Worm (Caenorhabditis elegans): ENCODE data around the gene srw-79.

The srw-79 gene

DNA sequence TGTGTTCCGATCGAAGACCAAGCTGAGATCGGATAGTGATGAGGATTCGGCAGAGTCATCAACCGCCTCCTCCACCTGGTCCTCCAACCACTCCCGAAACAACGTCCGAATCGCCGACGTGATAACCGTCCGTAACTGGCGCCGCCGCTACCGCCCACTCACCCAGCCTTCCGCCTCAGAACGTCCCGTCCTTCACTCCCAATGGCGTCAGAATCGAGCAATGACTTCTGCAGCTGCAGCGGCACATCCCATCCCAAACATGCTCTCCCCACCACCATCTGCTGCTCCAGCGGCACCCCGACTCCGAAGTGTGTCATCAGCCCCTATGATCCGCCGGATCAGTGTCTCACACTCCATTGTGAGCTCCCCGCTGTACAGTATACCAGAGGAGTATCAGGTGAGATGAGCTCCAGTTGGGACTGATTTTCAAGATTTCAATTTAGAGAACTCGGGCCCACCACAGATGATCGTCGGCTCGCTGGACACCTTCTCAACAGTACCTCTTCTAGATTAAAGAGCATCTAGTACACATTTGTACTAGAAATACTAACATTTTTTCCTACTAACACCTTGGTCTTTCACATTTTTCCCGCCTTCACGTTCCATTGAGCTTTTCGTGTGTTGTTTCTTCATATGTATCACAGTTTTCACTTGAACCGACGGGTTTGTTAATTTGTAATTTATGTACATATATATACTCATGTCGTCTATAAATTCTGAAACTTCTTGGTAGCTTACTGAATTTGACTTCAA is 20.6 kb upstream of the srw-79 start:
- TF ChIP-seq him-1 (tag; optimal IDR thresholded peaks at IDR 0.05): no peak
- TF ChIP-seq W03F9.2 (tag; optimal IDR thresholded peaks at IDR 0.05): no peak
- TF ChIP-seq dao-5 (tag; optimal IDR thresholded peaks at IDR 0.05): no peak

DNA sequence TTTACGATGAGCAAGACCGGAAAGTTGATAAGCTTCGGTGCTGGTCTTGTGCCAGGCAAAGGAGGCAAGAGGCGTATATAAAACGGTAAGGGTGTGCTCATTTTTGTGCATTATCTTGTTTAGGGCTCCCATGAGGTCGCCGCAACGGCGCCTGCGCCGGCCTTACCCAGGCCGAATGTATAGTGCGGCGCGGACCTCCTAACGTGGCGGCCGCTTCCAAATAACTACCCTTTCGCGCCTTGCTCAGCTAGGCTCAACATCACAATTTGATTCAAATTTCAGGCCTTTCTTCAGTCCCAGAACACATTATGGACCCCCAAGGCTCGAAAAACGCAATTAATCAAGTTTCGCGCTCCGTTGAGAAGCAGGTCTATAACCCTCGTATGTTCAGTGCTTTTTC is 19.0 kb upstream of the srw-79 start, which contains the start of the genes ZK355.3 and ZK355.8:
TSS of gene ZK355.3 (minus strand) at position 101 of the 400 bp plus-strand sequence.
TSS of gene ZK355.8 (plus strand) at position 272 of the 400 bp plus-strand sequence.
- TF ChIP-seq W03F9.2 (tag; optimal IDR thresholded peaks at IDR 0.05): no peak
- no peak for TF ChIP-seq him-1 (tag; optimal IDR thresholded peaks at IDR 0.05)
- no peak for TF ChIP-seq dao-5 (tag; optimal IDR thresholded peaks at IDR 0.05)

DNA sequence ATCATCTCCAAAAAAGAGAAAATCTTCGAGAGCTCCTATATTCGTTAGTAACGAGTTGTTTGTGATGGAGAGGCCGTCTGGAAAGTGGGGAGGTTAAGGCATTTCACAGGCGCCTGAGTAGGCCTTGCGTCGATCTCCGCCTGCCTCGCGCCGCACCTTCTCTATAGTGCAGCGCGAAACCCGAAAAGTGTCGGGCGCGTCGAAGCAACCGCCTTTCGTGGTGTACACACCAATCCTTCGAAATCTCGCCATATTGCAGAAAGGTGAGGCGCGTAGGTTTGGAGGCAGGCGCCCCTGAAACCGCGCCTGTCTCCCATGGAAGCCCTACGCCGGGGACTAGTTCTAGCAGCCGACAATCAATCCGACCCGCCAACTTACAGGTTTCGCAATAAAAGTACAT is 16.7 kb upstream of the srw-79 start:
- no peak for TF ChIP-seq dao-5 (tag; optimal IDR thresholded peaks at IDR 0.05)
- TF ChIP-seq W03F9.2 (tag; optimal IDR thresholded peaks at IDR 0.05): no peak
- TF ChIP-seq him-1 (tag; optimal IDR thresholded peaks at IDR 0.05): no peak

DNA sequence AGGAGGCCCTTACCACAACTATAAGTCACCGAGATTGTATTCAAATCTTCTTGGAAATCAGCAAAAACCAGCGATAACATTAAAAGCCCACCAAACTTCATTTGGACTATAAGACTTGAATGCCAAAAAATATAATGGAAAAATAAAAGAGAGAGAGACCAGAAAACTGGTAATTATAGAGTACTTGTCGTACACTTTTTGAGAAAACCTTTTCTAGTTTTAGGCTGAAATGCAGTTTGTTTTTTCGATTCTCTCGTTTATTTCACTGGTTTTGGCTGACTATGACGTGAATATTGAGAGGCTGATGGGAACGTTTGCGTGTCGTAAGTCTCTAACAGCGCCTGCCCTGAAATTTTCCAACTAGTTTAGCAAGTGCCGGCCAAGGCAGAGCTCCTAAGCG is 16.0 kb upstream of the srw-79 start, which contains the start of the genes irld-64 and irld-63:
TSS of gene irld-64 (minus strand) at position 101 of the 400 bp plus-strand sequence.
TSS of gene irld-63 (plus strand) at position 230 of the 400 bp plus-strand sequence.
- TF ChIP-seq him-1 (tag; optimal IDR thresholded peaks at IDR 0.05) (no peak), W03F9.2 (tag; optimal IDR thresholded peaks at IDR 0.05) (no peak), dao-5 (tag; optimal IDR thresholded peaks at IDR 0.05) (no peak)

DNA sequence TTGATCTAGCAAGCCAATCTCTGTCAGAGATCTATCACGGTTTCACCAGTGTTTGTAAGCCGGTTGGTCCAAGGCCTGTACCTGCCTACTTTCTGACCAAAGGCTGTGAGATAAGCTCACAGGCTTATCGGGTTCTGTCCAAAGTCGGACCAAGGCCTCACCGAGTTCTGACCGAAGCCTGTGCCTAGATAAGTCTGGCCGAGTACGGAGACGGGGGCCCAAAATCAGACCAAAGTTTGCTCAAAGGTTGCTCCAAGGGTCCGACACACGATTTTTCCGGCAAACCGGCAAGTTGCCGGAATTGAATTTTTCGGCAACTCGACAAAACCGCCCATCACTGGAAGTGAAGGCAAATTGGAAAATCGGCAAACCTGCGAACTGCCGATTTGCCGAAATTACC is 15.0 kb upstream of the srw-79 start:
- TF ChIP-seq W03F9.2 (tag; optimal IDR thresholded peaks at IDR 0.05) (no peak), dao-5 (tag; optimal IDR thresholded peaks at IDR 0.05) (no peak), him-1 (tag; optimal IDR thresholded peaks at IDR 0.05) (no peak)

DNA sequence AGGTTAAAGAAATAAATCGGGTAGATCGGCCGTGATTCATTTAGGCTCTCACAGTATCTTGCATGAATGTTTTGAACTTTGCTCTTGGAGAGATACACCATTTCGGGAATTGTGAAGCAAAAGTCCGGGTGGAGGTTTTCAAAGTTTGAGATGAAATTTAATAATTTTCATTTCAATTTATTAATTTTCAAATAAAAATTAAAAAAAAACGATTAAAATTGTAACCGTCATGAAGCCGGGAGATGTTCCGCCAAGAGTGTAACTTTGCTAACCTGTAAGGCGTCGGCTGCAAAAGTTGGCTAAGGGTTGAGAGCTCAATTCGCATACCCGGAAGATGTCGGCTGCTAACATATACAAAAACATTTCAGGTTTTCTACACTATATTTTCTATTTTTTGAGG is 12.2 kb upstream of the srw-79 start, which contains the start of gene irld-67:
TSS of gene irld-67 (minus strand) at position 101 of the 400 bp plus-strand sequence.
- no peak for TF ChIP-seq dao-5 (tag; optimal IDR thresholded peaks at IDR 0.05)
- no peak for TF ChIP-seq him-1 (tag; optimal IDR thresholded peaks at IDR 0.05)
- no peak for TF ChIP-seq W03F9.2 (tag; optimal IDR thresholded peaks at IDR 0.05)

DNA sequence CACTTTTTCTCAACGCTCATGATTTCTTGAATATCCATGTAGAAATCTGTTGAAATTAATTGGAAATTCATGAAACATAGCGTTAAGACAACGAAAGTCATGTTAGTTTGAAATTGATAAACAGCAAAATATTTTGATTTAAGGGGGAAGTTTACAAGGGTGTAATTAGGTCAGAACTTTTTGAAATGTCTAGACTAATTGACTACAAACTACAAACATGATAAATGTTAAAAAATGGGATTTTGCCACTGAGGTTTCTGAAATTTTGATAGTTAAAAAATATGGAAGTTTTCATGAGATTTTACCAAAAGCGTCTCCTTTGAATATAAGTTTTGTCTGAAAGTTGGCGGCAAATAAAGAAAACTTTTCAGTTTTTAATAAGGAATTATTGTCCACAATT is 8.7 kb upstream of the srw-79 start, which contains the start of gene irld-65:
TSS of gene irld-65 (minus strand) at position 101 of the 400 bp plus-strand sequence.
- TF ChIP-seq dao-5 (tag; optimal IDR thresholded peaks at IDR 0.05) (no peak), him-1 (tag; optimal IDR thresholded peaks at IDR 0.05) (no peak), W03F9.2 (tag; optimal IDR thresholded peaks at IDR 0.05) (no peak)

DNA sequence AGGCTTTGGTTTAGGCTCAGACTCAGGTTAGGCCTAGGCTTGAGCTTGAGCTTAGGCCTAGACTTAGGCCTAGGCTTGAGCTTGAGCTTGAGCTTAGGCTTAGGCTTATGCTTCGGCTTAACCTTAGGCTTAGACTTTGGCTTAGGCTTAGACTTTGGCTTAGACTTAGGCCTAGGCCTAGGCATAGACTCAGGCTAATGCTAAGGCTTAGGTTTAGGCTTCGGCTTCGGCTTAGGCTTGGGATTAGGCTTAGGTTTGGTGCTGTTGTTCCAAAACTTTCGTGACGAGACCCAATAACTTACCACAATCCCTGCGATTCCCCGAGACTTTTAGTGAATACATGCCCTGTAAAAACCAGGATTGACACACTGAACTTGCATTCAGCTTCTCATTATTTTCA is 6.9 kb upstream of the srw-79 start:
- TF ChIP-seq him-1 (tag; optimal IDR thresholded peaks at IDR 0.05) (no peak), dao-5 (tag; optimal IDR thresholded peaks at IDR 0.05) (no peak), W03F9.2 (tag; optimal IDR thresholded peaks at IDR 0.05) (no peak)

DNA sequence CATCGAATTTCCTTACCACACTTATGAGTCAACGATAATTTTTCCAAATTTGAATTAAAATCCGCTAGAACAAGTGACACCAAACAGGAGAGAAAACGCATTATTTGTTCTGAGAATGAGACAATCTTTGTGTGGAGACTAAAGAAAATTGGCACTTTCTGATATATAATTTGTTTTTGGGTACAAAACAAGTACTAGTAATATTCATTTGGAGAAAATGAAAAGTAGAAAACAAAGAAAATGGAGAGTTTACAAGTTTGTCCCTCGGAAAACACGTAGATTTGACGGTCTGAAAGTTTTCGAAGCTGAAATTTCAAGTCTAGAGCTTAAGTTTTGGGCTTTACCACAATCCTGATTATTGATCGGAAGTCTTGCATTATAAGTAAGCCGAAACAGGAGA is 5.8 kb upstream of the srw-79 start, which contains the start of gene irld-66:
TSS of gene irld-66 (minus strand) at position 101 of the 400 bp plus-strand sequence.
- no peak for TF ChIP-seq W03F9.2 (tag; optimal IDR thresholded peaks at IDR 0.05)
- no peak for TF ChIP-seq him-1 (tag; optimal IDR thresholded peaks at IDR 0.05)
- TF ChIP-seq dao-5 (tag; optimal IDR thresholded peaks at IDR 0.05): no peak

DNA sequence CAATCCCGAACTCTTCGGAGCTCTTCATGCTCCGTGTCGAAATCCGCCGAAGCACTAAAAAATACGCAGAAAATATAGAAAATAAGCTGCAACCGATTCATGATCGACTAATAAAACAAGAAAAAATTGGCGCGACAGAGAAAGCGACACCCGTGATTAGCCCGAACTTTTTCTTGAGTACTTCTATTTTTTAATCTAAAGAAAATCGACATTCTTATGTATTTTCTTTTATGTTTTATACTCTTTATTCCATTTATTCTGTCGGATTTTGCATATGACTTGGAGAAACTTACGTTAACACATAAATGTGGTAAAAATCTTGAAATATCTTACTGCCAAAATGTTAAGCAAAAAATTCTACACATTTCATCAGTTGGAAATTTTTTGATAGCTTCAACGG is 2.6 kb upstream of the srw-79 start, which contains the start of the genes irld-50 and irld-49:
TSS of gene irld-50 (minus strand) at position 101 of the 400 bp plus-strand sequence.
TSS of gene irld-49 (plus strand) at position 211 of the 400 bp plus-strand sequence.
- TF ChIP-seq W03F9.2 (tag; optimal IDR thresholded peaks at IDR 0.05) (no peak), him-1 (tag; optimal IDR thresholded peaks at IDR 0.05) (no peak), dao-5 (tag; optimal IDR thresholded peaks at IDR 0.05) (no peak)

DNA sequence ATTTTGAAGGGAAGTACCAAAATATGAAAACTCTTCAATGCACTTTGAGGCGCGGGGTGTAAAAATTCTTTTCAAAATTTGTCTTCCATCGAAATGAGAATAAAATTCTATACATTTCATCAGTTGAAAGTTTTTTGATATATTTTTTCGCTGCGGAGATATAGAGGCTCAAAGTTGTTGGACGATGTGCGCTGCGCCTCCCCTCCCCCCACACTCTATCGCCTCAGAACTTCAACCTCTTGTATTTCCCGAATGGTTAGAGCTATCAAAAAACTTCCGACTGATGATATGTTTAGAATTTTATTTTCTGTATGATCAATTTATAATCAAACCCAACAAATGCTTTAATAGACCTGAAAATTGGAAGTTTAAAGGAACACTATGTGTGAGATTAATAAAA is 2.1 kb downstream of the srw-79 start:
- no peak for TF ChIP-seq dao-5 (tag; optimal IDR thresholded peaks at IDR 0.05)
- no peak for TF ChIP-seq W03F9.2 (tag; optimal IDR thresholded peaks at IDR 0.05)
- TF ChIP-seq him-1 (tag; optimal IDR thresholded peaks at IDR 0.05): no peak

DNA sequence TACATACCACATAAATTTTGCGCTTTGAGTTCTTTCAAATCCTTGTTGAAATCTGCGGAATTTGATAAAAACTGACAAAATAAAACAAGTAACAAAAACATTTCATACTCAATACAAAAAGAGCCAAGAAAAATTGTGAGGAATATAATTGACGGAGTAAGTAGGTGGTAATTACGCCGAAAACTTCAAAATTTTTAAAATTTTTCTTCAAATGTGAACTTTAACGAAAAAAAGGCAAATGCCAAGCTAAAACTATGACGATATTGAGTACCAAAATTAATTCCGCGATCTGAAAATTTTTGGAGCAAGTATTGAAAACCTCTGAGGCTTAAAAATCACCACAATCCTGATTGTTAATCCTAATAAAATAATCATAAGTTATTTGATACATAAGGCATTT is 6.1 kb downstream of the srw-79 start, which contains the start of gene irld-51:
TSS of gene irld-51 (minus strand) at position 101 of the 400 bp plus-strand sequence.
- no peak for TF ChIP-seq him-1 (tag; optimal IDR thresholded peaks at IDR 0.05)
- TF ChIP-seq dao-5 (tag; optimal IDR thresholded peaks at IDR 0.05): no peak
- no peak for TF ChIP-seq W03F9.2 (tag; optimal IDR thresholded peaks at IDR 0.05)

DNA sequence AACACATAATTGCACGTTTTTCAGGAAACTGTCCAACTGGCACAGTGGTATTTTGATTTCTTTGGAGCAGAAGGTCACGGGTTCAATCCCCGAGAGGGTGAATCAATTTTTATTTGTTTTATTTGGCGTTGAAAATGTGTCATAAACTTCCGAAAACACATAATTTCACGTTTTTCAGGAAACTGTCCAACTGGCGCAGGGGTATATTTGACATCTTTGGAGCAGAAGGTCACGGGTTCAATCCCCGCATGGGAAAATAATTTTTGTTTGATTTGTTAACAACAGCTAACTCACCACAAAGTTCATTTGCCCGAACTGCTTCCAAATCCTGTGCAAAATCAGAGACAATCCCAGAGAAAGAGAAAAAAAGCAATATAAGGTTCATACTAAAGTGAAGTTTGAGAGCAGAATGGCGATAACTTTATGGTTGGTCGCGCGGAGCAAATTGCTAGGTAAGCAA is 9.1 kb downstream of the srw-79 start, which contains the start of gene irld-48:
TSS of gene irld-48 (plus strand) at position 410 of the 460 bp plus-strand sequence.
- TF ChIP-seq dao-5 (tag; optimal IDR thresholded peaks at IDR 0.05) (no peak), him-1 (tag; optimal IDR thresholded peaks at IDR 0.05) (no peak), W03F9.2 (tag; optimal IDR thresholded peaks at IDR 0.05) (no peak)

DNA sequence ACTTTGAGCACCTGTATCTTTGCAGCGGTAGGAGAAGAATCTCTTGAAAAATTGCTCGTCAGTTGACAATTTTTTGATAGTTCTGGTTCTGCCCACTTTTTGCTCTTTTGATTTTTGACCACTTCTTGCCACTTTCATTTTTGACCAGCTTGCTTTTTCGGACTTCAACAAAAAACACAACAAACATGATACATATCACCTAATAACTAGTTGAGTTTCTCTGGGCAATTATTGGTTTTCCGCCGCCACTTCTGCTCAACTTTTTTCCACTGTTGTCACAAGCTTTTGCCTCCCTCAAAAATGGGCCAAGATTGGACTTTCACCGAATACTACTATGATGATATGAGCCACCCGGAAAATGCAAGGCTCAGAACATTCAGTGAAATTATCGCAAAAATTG is 11.8 kb downstream of the srw-79 start, which contains the start of gene srw-60:
TSS of gene srw-60 (plus strand) at position 301 of the 400 bp plus-strand sequence.
- no peak for TF ChIP-seq him-1 (tag; optimal IDR thresholded peaks at IDR 0.05)
- no peak for TF ChIP-seq W03F9.2 (tag; optimal IDR thresholded peaks at IDR 0.05)
- TF ChIP-seq dao-5 (tag; optimal IDR thresholded peaks at IDR 0.05): no peak

Measured in whole organism, L4/young adult.